Worm (Caenorhabditis elegans): Measurements from ENCODE around the gene wdr-20.

- TF ChIP-seq nhr-25 (tag; optimal IDR thresholded peaks at IDR 0.05) (no peak), nhr-11 (tag; optimal IDR thresholded peaks at IDR 0.05) (no peak), ama-1 (optimal IDR thresholded peaks at IDR 0.05) (no peak)
Observed at ce11 chrV:10179235-10179634, 45.3 kb upstream of the wdr-20 start, which contains the start of gene cul-5.
